Worm (Caenorhabditis elegans) whole organism, L4 larva: ENCODE results near the gene srsx-25.

Experiments used
- D1046.2 ChIP-seq: fragments of 200-800 bp; sonication (Bioruptor generic); IDR thresholded peaks from 2 replicates; pipeline ENCODE4 v1.3.6; 2022; ENCODE audit warnings: missing genetic modification characterization, missing compliant biosample characterization
- F10B5.3 ChIP-seq: sonication (generic microtip); optimal IDR thresholded peaks from 2 replicates; lab custom pipeline; 2016; ENCODE audit warnings: mild to moderate bottlenecking, missing genetic modification characterization, missing compliant biosample characterization
- F37D6.2 ChIP-seq: sonication (generic microtip); optimal IDR thresholded peaks from 2 replicates; lab custom pipeline; 2016; ENCODE audit warnings: mild to moderate bottlenecking, missing genetic modification characterization, missing compliant biosample characterization
- T20F7.1 ChIP-seq: fragments of 200-800 bp; sonication (Bioruptor generic); optimal IDR thresholded peaks from 2 replicates; lab custom pipeline; 2018; ENCODE audit warnings: mild to moderate bottlenecking, missing genetic modification characterization, missing compliant biosample characterization
- T26A8.4 ChIP-seq: fragments of 200-800 bp; sonication (Bioruptor generic); IDR thresholded peaks from 2 replicates; pipeline ENCODE4 v1.3.6; 2022; ENCODE audit warnings: missing genetic modification characterization, missing compliant biosample characterization
- Y105C5A.15 ChIP-seq: fragments of 200-800 bp; sonication (Bioruptor generic); IDR thresholded peaks from 2 replicates; pipeline ENCODE4 v1.3.6; 2022; ENCODE audit warnings: missing genetic modification characterization, missing compliant biosample characterization
- aha-1 ChIP-seq: fragments of 150-350 bp; peaks from one replicate; lab custom pipeline; 2014; ENCODE audit warnings: missing biosample characterization, missing genetic modification characterization
- ama-1 ChIP-seq: fragments of 150-350 bp; optimal IDR thresholded peaks from 2 replicates; lab custom pipeline; 2014; ENCODE audit warnings: inconsistent platforms, mixed read lengths
- ceh-44 ChIP-seq: fragments of 200-800 bp; sonication (Bioruptor generic); IDR thresholded peaks from 2 replicates; pipeline ENCODE4 v1.3.6; 2022; ENCODE audit warnings: missing genetic modification reagents, missing genetic modification characterization, missing compliant biosample characterization
- ctbp-1 ChIP-seq: fragments of 200-800 bp; sonication (Bioruptor generic); IDR thresholded peaks from 2 replicates; pipeline ENCODE4 v1.3.6; 2022; ENCODE audit warnings: missing genetic modification reagents, missing genetic modification characterization, missing compliant biosample characterization
- daf-16 ChIP-seq, 3 experiments: sonication (generic microtip); optimal IDR thresholded peaks; 2 replicates each; lab custom pipeline; 2016 to 2017; ENCODE audit warnings: missing genetic modification characterization in 3 of 3, missing genetic modification reagents in 3 of 3, mild to moderate bottlenecking in 2 of 3, missing compliant biosample characterization in 2 of 3, missing biosample characterization in 1 of 3, moderate library complexity in 1 of 3
- dmd-6 ChIP-seq: fragments of 200-800 bp; sonication (Bioruptor generic); IDR thresholded peaks from 2 replicates; pipeline ENCODE4 v1.3.6; 2022; ENCODE audit warnings: missing genetic modification reagents, missing genetic modification characterization, missing compliant biosample characterization
- dmd-9 ChIP-seq: fragments of 200-800 bp; sonication (Bioruptor generic); IDR thresholded peaks from 2 replicates; pipeline ENCODE4 v1.3.6; 2022; ENCODE audit warnings: missing genetic modification reagents, missing genetic modification characterization, missing compliant biosample characterization
- dve-1 ChIP-seq: sonication (generic microtip); optimal IDR thresholded peaks from 2 replicates; lab custom pipeline; 2017; ENCODE audit warnings: antibody characterized with exemption, mild to moderate bottlenecking, missing genetic modification characterization, missing compliant biosample characterization; ENCODE audit not compliant: insufficient read depth
- gei-8 ChIP-seq: fragments of 200-800 bp; sonication (Bioruptor generic); optimal IDR thresholded peaks from 2 replicates; lab custom pipeline; 2018; ENCODE audit warnings: mild to moderate bottlenecking, missing genetic modification characterization, missing compliant biosample characterization
- hif-1 ChIP-seq, 2 experiments: sonication (generic microtip); optimal IDR thresholded peaks; 2 replicates each; lab custom pipeline; 2016 to 2017; ENCODE audit warnings: missing compliant biosample characterization in 2 of 2, missing genetic modification characterization in 2 of 2, missing genetic modification reagents in 2 of 2, missing genotype in 2 of 2, mild to moderate bottlenecking in 1 of 2
- hlh-11 ChIP-seq: fragments of 200-800 bp; sonication (Bioruptor generic); optimal IDR thresholded peaks from 2 replicates; lab custom pipeline; 2018; ENCODE audit warnings: mild to moderate bottlenecking, missing genetic modification characterization, missing compliant biosample characterization
- hlh-30 ChIP-seq: sonication (generic microtip); optimal IDR thresholded peaks from 2 replicates; lab custom pipeline; 2017; ENCODE audit warnings: antibody characterized with exemption, mild to moderate bottlenecking, missing genetic modification characterization, missing compliant biosample characterization; ENCODE audit not compliant: insufficient read depth
- hmg-1.1 ChIP-seq: fragments of 200-800 bp; sonication (Bioruptor generic); IDR thresholded peaks from 2 replicates; pipeline ENCODE4 v1.3.6; 2022; ENCODE audit warnings: missing genetic modification reagents, missing genetic modification characterization, missing compliant biosample characterization
- lin-1 ChIP-seq: fragments of 200-800 bp; sonication (Bioruptor generic); IDR thresholded peaks from 2 replicates; pipeline ENCODE4 v1.3.6; 2022; ENCODE audit warnings: missing genetic modification reagents, missing genetic modification characterization, missing compliant biosample characterization
- lin-13 ChIP-seq: fragments of 150-350 bp; optimal IDR thresholded peaks from 2 replicates; lab custom pipeline; 2014; ENCODE audit warnings: missing biosample characterization, missing genetic modification reagents, missing genetic modification characterization
- lin-15B ChIP-seq: fragments of 150-350 bp; sonication (generic microtip); optimal IDR thresholded peaks from 3 replicates; lab custom pipeline; 2014; ENCODE audit warnings: missing biosample characterization, missing genetic modification characterization
- lsy-2 ChIP-seq, 2 experiments: fragments of 150-350 bp in 1 of 2; sonication (generic microtip) in 1 of 2; optimal IDR thresholded peaks; 2 replicates each; lab custom pipeline; 2014 to 2017; ENCODE audit warnings: missing biosample characterization in 2 of 2, missing genetic modification characterization in 2 of 2
- madf-9 ChIP-seq: fragments of 200-800 bp; sonication (Bioruptor generic); conservative IDR thresholded peaks from 2 replicates; pipeline ENCODE4 v1.3.6; 2022; ENCODE audit warnings: missing genetic modification reagents, missing genetic modification characterization, missing compliant biosample characterization
- mdl-1 ChIP-seq, 2 experiments: fragments of 150-350 bp in 1 of 2; sonication (generic microtip) in 1 of 2; optimal IDR thresholded peaks; 2 replicates each; lab custom pipeline; 2014 to 2017; ENCODE audit warnings: missing biosample characterization in 2 of 2, missing genetic modification characterization in 2 of 2
- mdt-29 ChIP-seq: fragments of 200-800 bp; sonication (Bioruptor generic); IDR thresholded peaks from 2 replicates; pipeline ENCODE4 v1.3.6; 2022; ENCODE audit warnings: missing genetic modification reagents, missing genetic modification characterization, missing compliant biosample characterization
- mes-2 ChIP-seq: sonication (generic microtip); optimal IDR thresholded peaks from 2 replicates; lab custom pipeline; 2016; ENCODE audit warnings: missing genotype, mild to moderate bottlenecking, missing genetic modification characterization, missing compliant biosample characterization; ENCODE audit not compliant: poor library complexity, severe bottlenecking
- mxl-2 ChIP-seq: fragments of 200-800 bp; sonication (Bioruptor generic); conservative IDR thresholded peaks from 2 replicates; pipeline ENCODE4 v1.3.6; 2022; ENCODE audit warnings: missing genetic modification reagents, missing genetic modification characterization, missing compliant biosample characterization
- nhr-102 ChIP-seq: sonication (generic microtip); optimal IDR thresholded peaks from 2 replicates; lab custom pipeline; 2016; ENCODE audit warnings: mild to moderate bottlenecking, missing genetic modification characterization, moderate library complexity, missing compliant biosample characterization
- nhr-237 ChIP-seq: sonication (generic microtip); optimal IDR thresholded peaks from 2 replicates; lab custom pipeline; 2017; ENCODE audit warnings: missing biosample characterization, missing genetic modification characterization
- nhr-28 ChIP-seq: fragments of 150-350 bp; optimal IDR thresholded peaks from 2 replicates; lab custom pipeline; 2014; ENCODE audit warnings: missing biosample characterization, missing genetic modification characterization
- nhr-48 ChIP-seq: sonication (generic microtip); optimal IDR thresholded peaks from 2 replicates; lab custom pipeline; 2016; ENCODE audit warnings: mild to moderate bottlenecking, missing genetic modification characterization, missing compliant biosample characterization
- php-3 ChIP-seq: fragments of 200-800 bp; sonication (Bioruptor generic); IDR thresholded peaks from 2 replicates; pipeline ENCODE4 v1.3.6; 2022; ENCODE audit warnings: missing genetic modification reagents, missing genetic modification characterization, missing compliant biosample characterization
- pqm-1 ChIP-seq: sonication (generic microtip); optimal IDR thresholded peaks from 2 replicates; lab custom pipeline; 2017; ENCODE audit warnings: missing biosample characterization, missing genetic modification characterization
- rbr-2 ChIP-seq: sonication (generic microtip); optimal IDR thresholded peaks from 2 replicates; lab custom pipeline; 2016; ENCODE audit warnings: missing genotype, missing genetic modification characterization, missing compliant biosample characterization
- set-16 ChIP-seq: fragments of 200-800 bp; sonication (Bioruptor generic); IDR thresholded peaks from 2 replicates; pipeline ENCODE4 v1.3.6; 2022; ENCODE audit warnings: missing genetic modification reagents, missing genetic modification characterization, missing compliant biosample characterization
- skn-1 ChIP-seq: fragments of 150-350 bp; optimal IDR thresholded peaks from 2 replicates; lab custom pipeline; 2014; ENCODE audit warnings: missing biosample characterization, missing genetic modification characterization
- tag-97 ChIP-seq: fragments of 200-800 bp; sonication (Bioruptor generic); IDR thresholded peaks from 2 replicates; pipeline ENCODE4 v1.3.6; 2022; ENCODE audit warnings: missing genetic modification characterization, missing compliant biosample characterization
- unc-130 ChIP-seq: sonication (generic microtip); optimal IDR thresholded peaks from 2 replicates; lab custom pipeline; 2016; ENCODE audit warnings: missing genetic modification reagents, missing genetic modification characterization, missing compliant biosample characterization
- zfp-3 ChIP-seq: fragments of 200-800 bp; sonication (Bioruptor generic); conservative IDR thresholded peaks from 2 replicates; pipeline ENCODE4 v1.3.6; 2022; ENCODE audit warnings: missing genetic modification reagents, missing genetic modification characterization, missing compliant biosample characterization
- zip-11 ChIP-seq: fragments of 200-800 bp; sonication (Bioruptor generic); IDR thresholded peaks from 2 replicates; pipeline ENCODE4 v1.3.6; 2022; ENCODE audit warnings: missing genetic modification characterization, missing compliant biosample characterization
- ztf-7 ChIP-seq: fragments of 150-350 bp; optimal IDR thresholded peaks from 2 replicates; lab custom pipeline; 2014; ENCODE audit warnings: missing biosample characterization, missing genetic modification characterization

srsx-25 gene

DNA sequence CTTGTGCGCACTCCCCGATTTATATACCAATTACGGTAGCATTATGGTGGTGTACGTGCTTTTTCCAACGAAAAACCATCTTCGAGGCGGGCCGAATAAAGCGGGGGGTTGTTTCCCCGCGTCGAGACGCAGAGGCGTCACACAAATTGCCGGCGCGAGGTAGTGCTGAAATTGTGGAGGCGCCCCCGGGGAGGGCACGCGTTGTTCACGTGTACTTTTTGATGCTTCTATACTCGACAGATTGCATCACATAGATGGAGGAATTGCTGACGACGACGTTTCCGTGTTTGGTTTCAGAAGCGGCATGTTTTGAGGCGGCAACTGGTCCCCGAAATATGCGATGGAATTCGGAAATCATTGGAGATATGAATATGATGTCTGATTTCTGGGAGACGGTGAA, 30.3 kb downstream of the srsx-25 start (continued):
- no peak for TF ChIP-seq Y105C5A.15 (GFP tag; lab: Robert Waterston, UW)
- peak; percentile 87 for TF ChIP-seq set-16 (GFP tag; lab: Robert Waterston, UW)
- TF ChIP-seq skn-1 (tag; lab: Kevin White, UChicago) = no peak
- no peak for TF ChIP-seq zfp-3 (GFP tag; lab: Robert Waterston, UW)
- TF ChIP-seq lin-13 (GFP tag; lab: Kevin White, UChicago) = peak; percentile 75
- no peak for TF ChIP-seq F10B5.3 (tag; lab: Kevin White, UChicago)
- TF ChIP-seq zip-11 = no peak
- TF ChIP-seq unc-130 = no peak
- peak; percentile 100 for TF ChIP-seq mxl-2 (GFP tag; lab: Robert Waterston, UW)
- peak; percentile 67 for TF ChIP-seq T26A8.4 (GFP tag; lab: Robert Waterston, UW)
- TF ChIP-seq ctbp-1 (GFP tag; lab: Robert Waterston, UW) = peak; percentile 90
- peak; percentile 68 for TF ChIP-seq php-3 (GFP tag; lab: Robert Waterston, UW)
- peak; percentile 69 for TF ChIP-seq gei-8 (GFP tag; lab: Kevin White, UChicago)
- TF ChIP-seq ztf-7 (tag; lab: Kevin White, UChicago) = peak; percentile 93
- peak; percentile 95 for TF ChIP-seq hlh-30 (tag; lab: Kevin White, UChicago)
- TF ChIP-seq madf-9 (GFP tag; lab: Robert Waterston, UW) = peak; percentile 85
- TF ChIP-seq F37D6.2 = peak; percentile 64
- TF ChIP-seq nhr-237 (tag; lab: Kevin White, UChicago) = no peak
- peak; percentile 84 to 92 for TF ChIP-seq mdl-1 (tag; optimal IDR thresholded peaks at IDR 0.05; lab: Kevin White, UChicago)
- TF ChIP-seq lin-1 = peak; percentile 94
- peak; percentile 81 for TF ChIP-seq rbr-2 (tag; lab: Kevin White, UChicago)
- peak; percentile 96 to 100 for TF ChIP-seq hif-1 (tag; optimal IDR thresholded peaks at IDR 0.05; lab: Kevin White, UChicago)
- TF ChIP-seq T20F7.1 (GFP tag; lab: Kevin White, UChicago) = no peak
- TF ChIP-seq mes-2 (tag; lab: Kevin White, UChicago) = peak; percentile 66
- TF ChIP-seq pqm-1 (tag; lab: Kevin White, UChicago) = no peak

DNA sequence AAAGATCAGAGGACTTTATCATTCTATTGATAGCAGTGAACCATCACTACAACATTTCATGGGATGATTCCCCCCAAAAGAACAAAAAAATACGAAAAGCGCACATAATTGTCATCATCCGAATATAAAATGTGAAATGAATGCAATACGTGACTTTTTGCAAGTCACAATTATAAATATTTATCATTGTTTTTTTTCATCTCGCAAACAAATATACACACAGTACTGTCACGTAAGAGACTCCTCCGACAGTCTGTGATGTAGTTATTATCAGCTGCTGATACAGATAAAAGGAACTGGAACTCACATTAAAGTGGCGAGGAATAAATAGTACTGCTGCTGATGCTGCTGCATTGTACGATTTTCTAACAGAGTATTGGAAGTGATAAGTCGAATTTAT, 31.4 kb downstream of the srsx-25 start:
- TF ChIP-seq ztf-7 (tag; lab: Kevin White, UChicago) = peak; percentile 21
- TF ChIP-seq lin-15B (tag; lab: Kevin White, UChicago) = no peak
- peak; percentile 93 to 98 for TF ChIP-seq hif-1 (tag; optimal IDR thresholded peaks at IDR 0.05; lab: Kevin White, UChicago)
- peak; percentile 65 for TF ChIP-seq hlh-11 (tag; lab: Kevin White, UChicago)
- peak; percentile 90 for TF ChIP-seq nhr-28
- TF ChIP-seq ama-1 = no peak
- peak; percentile 35 for TF ChIP-seq nhr-102 (tag; lab: Kevin White, UChicago)
- TF ChIP-seq unc-130 = no peak
- peak in 1 of 2 experiments; percentile 32 for TF ChIP-seq mdl-1 (tag; optimal IDR thresholded peaks at IDR 0.05; lab: Kevin White, UChicago)
- TF ChIP-seq ctbp-1 (GFP tag; lab: Robert Waterston, UW) = no peak
- peak; percentile 52; the same call in 1 of the 2 replicates for TF ChIP-seq php-3 (GFP tag; lab: Robert Waterston, UW)
- peak; percentile 61 for TF ChIP-seq nhr-48 (tag; lab: Kevin White, UChicago)
- no peak for TF ChIP-seq mdt-29 (GFP tag; lab: Robert Waterston, UW)
- peak; percentile 59; the same call in 1 of the 2 replicates for TF ChIP-seq mxl-2 (GFP tag; lab: Robert Waterston, UW)
- TF ChIP-seq aha-1 (tag; lab: Kevin White, UChicago) = peak; percentile 100
- TF ChIP-seq pqm-1 (tag; lab: Kevin White, UChicago) = peak; percentile 75
- no peak for TF ChIP-seq tag-97 (GFP tag; lab: Robert Waterston, UW)
- TF ChIP-seq lsy-2 (tag; optimal IDR thresholded peaks at IDR 0.05; lab: Kevin White, UChicago) = peak in 1 of 2 experiments; percentile 16
- TF ChIP-seq daf-16 (GFP tag; optimal IDR thresholded peaks at IDR 0.05; lab: Kevin White, UChicago) = no peak
- peak; percentile 97 for TF ChIP-seq daf-16 (tag; optimal IDR thresholded peaks at IDR 0.05; lab: Kevin White, UChicago)
- TF ChIP-seq dve-1 (tag; lab: Kevin White, UChicago) = peak; percentile 77
- TF ChIP-seq hmg-1.1 (GFP tag; lab: Robert Waterston, UW) = no peak
- TF ChIP-seq dmd-6 (GFP tag; lab: Robert Waterston, UW) = peak; percentile 60
- no peak for TF ChIP-seq D1046.2 (GFP tag; lab: Robert Waterston, UW)
- TF ChIP-seq dmd-9 (GFP tag; lab: Robert Waterston, UW) = no peak
- TF ChIP-seq ceh-44 (GFP tag; lab: Robert Waterston, UW) = no peak
- peak; percentile 64 for TF ChIP-seq hlh-30 (tag; lab: Kevin White, UChicago)
